Worm (Caenorhabditis elegans): Measurements from ENCODE around the gene ugt-50.

ce11 chrX:12688632-12689031 lies 2.7 kb upstream of the ugt-50 start:
- TF ChIP-seq him-1 (tag; optimal IDR thresholded peaks at IDR 0.05) (no peak), dao-5 (tag; optimal IDR thresholded peaks at IDR 0.05) (no peak)
